Fruit fly (Drosophila melanogaster): ENCODE results near the gene CG13919.

Gene CG13919

DNA sequence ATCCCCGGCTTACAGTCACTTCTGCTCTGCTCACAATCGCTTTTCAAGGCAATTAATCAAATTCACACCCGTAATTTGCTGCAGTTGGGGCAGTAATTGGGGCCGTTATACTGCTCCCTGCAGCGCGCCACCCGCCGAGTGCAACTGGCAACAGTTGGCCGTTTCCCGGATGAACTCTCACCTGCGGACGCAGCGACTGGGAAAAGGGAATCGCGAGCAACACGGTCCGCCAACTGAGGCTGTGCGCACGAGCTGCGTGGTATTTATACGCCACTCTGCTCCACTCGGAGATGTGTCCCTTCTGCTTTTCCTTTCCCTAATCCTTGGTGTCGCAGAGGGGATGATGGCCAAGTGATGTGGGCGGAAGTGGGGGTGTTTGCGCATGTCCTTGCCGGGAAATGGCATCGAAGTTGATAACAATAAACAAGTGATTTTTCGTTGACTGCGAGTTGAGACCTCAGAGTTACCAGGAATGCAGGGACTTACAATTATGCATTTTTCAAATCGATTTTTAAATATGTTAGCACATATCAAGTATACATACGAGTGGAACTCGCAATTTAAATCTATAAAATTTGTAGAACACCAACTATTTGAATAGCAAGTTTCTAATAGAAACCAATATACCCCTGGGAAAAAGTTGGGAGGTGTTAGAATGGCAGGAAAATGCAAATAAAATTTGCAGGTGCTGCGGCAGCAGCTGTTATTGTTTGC lies 16.0 kb upstream of the CG13919 start, which contains the start of gene GC (continued):
- TF ChIP-seq p53 (GFP tag; optimal IDR thresholded peaks at IDR 0.05) (no peak), CG10366 (GFP tag; IDR thresholded peaks at IDR 0.05) (peak; percentile 24), fd3F (GFP tag; optimal IDR thresholded peaks at IDR 0.05) (no peak), slbo (GFP tag; IDR thresholded peaks at IDR 0.05) (peak; percentile 56), chn (GFP tag; optimal IDR thresholded peaks at IDR 0.05) (no peak), chinmo (GFP tag; IDR thresholded peaks at IDR 0.05; ENCODE audit: partially characterized antibody) (no peak), Doc2 (GFP tag; IDR thresholded peaks at IDR 0.05) (no peak), amos (GFP tag; IDR thresholded peaks at IDR 0.05; ENCODE audit: partially characterized antibody) (no peak), CG17612 (GFP tag; IDR thresholded peaks at IDR 0.05) (no peak), Hr3 (GFP tag; optimal IDR thresholded peaks at IDR 0.05) (no peak), Bdp1 (GFP tag; optimal IDR thresholded peaks at IDR 0.05) (no peak), emc (GFP tag; optimal IDR thresholded peaks at IDR 0.05) (no peak), ara (GFP tag; IDR thresholded peaks at IDR 0.05) (no peak), CG4820 (GFP tag; optimal IDR thresholded peaks at IDR 0.05) (no peak), Taf1 (GFP tag; IDR thresholded peaks at IDR 0.05) (no peak), CG8359 (GFP tag; optimal IDR thresholded peaks at IDR 0.05; ENCODE audit: borderline replicate concordance) (no peak), gcm2 (GFP tag; optimal IDR thresholded peaks at IDR 0.05) (no peak), pho (GFP tag; optimal IDR thresholded peaks at IDR 0.05) (peak; percentile 16), zf30C (GFP tag; optimal IDR thresholded peaks at IDR 0.05) (no peak), CG6654 (GFP tag; optimal IDR thresholded peaks at IDR 0.05) (no peak), jing (GFP tag; optimal IDR thresholded peaks at IDR 0.05) (no peak), CG3847 (GFP tag; IDR thresholded peaks at IDR 0.05) (0 out of 2 replicates have a peak, but pooled peaks have one; percentile 4), CG4360 (GFP tag; IDR thresholded peaks at IDR 0.05) (no peak), CG16815 (GFP tag; optimal IDR thresholded peaks at IDR 0.05) (no peak), CG13624 (GFP tag; optimal IDR thresholded peaks at IDR 0.05) (no peak), bsh (GFP tag; optimal IDR thresholded peaks at IDR 0.05) (no peak), Pdp1 (GFP tag; optimal IDR thresholded peaks at IDR 0.05) (no peak), stc (GFP tag; IDR thresholded peaks at IDR 0.05) (peak; percentile 47), ttk (GFP tag; IDR thresholded peaks at IDR 0.05) (no peak), lab (GFP tag; optimal IDR thresholded peaks at IDR 0.05) (no peak), CG3065 (GFP tag; optimal IDR thresholded peaks at IDR 0.05) (no peak), ssp (GFP tag; IDR thresholded peaks at IDR 0.05) (no peak), HLHmδ (GFP tag; optimal IDR thresholded peaks at IDR 0.05) (no peak), Dref (GFP tag; IDR thresholded peaks at IDR 0.05) (no peak), CG17361 (GFP tag; IDR thresholded peaks at IDR 0.05) (no peak), CG13123 (GFP tag; optimal IDR thresholded peaks at IDR 0.05) (no peak), pzg (GFP tag; optimal IDR thresholded peaks at IDR 0.05) (peak; percentile 4), hb (GFP tag; IDR thresholded peaks at IDR 0.05; ENCODE audit: partially characterized antibody) (no peak), Oli (tag; optimal IDR thresholded peaks at IDR 0.05) (no peak), NfI (GFP tag; optimal IDR thresholded peaks at IDR 0.05) (no peak), CG1792 (GFP tag; optimal IDR thresholded peaks at IDR 0.05) (no peak), btn (GFP tag; optimal IDR thresholded peaks at IDR 0.05) (no peak), CG8478 (optimal IDR thresholded peaks at IDR 0.05) (no peak), D19B (GFP tag; optimal IDR thresholded peaks at IDR 0.05) (peak; percentile 60), eyg (GFP tag; optimal IDR thresholded peaks at IDR 0.05) (no peak), trem (tag; optimal IDR thresholded peaks at IDR 0.05) (no peak), wdn (GFP tag; IDR thresholded peaks at IDR 0.05) (no peak), CG18476 (GFP tag; optimal IDR thresholded peaks at IDR 0.05) (no peak), CTCF (GFP tag; optimal IDR thresholded peaks at IDR 0.05) (no peak), tna (GFP tag; IDR thresholded peaks at IDR 0.05; ENCODE audit: partially characterized antibody) (no peak), CG33557 (GFP tag; optimal IDR thresholded peaks at IDR 0.05) (no peak)
